Fruit fly (Drosophila melanogaster) whole organism, embryonic: ENCODE measurements around the gene CG44271.

ENCODE experiments used
- ATbp ChIP-seq: fragments of 200-800 bp; sonication (Bioruptor generic); optimal IDR thresholded peaks from 2 replicates; lab custom pipeline; 2017; ENCODE audit warnings: missing biosample characterization, mild to moderate bottlenecking, missing genetic modification characterization, missing genetic modification reagents
- Atf6 ChIP-seq: fragments of 200-800 bp; sonication (Bioruptor generic); IDR thresholded peaks from 2 replicates; pipeline ENCODE4 v1.3.6; 2022; ENCODE audit warnings: missing biosample characterization, missing genetic modification characterization
- Bteb2 ChIP-seq: fragments of 200-800 bp; sonication (Bioruptor generic); optimal IDR thresholded peaks from 2 replicates; lab custom pipeline; 2016; ENCODE audit warnings: missing biosample characterization, missing genetic modification characterization
- CG10209 ChIP-seq: fragments of 200-800 bp; sonication (Bioruptor generic); optimal IDR thresholded peaks from 3 replicates; lab custom pipeline; 2017; ENCODE audit warnings: missing biosample characterization, mild to moderate bottlenecking, missing genetic modification characterization, missing genetic modification reagents
- CG10543 ChIP-seq: fragments of 200-800 bp; sonication (Bioruptor generic); optimal IDR thresholded peaks from 3 replicates; lab custom pipeline; 2017; ENCODE audit warnings: missing biosample characterization, mild to moderate bottlenecking, missing genetic modification characterization, moderate library complexity
- CG10959 ChIP-seq: fragments of 200-800 bp; sonication (Bioruptor generic); IDR thresholded peaks from 2 replicates; pipeline ENCODE4 v1.3.6; 2022; ENCODE audit warnings: missing biosample characterization, missing genetic modification characterization
- CG11093 ChIP-seq: fragments of 200-800 bp; sonication (Bioruptor generic); IDR thresholded peaks from 3 replicates; pipeline ENCODE4 v1.3.6; 2022; ENCODE audit warnings: missing biosample characterization, missing genetic modification characterization
- CG14710 ChIP-seq: fragments of 200-800 bp; sonication (Bioruptor generic); optimal IDR thresholded peaks from 3 replicates; lab custom pipeline; 2019; ENCODE audit warnings: missing biosample characterization, mild to moderate bottlenecking, missing genetic modification characterization, moderate library complexity
- CG14860 ChIP-seq: fragments of 200-800 bp; sonication (Bioruptor generic); IDR thresholded peaks from 3 replicates; pipeline ENCODE4 v1.3.6; 2022; ENCODE audit warnings: missing biosample characterization, missing genetic modification characterization; ENCODE audit not compliant: partially characterized antibody
- CG15479 ChIP-seq: fragments of 200-800 bp; sonication (Bioruptor generic); optimal IDR thresholded peaks from 3 replicates; lab custom pipeline; 2019; ENCODE audit warnings: missing biosample characterization, mild to moderate bottlenecking, missing genetic modification characterization, moderate library complexity
- CG16813 ChIP-seq: fragments of 200-800 bp; sonication (Bioruptor generic); IDR thresholded peaks from 3 replicates; pipeline ENCODE4 v1.3.6; 2022; ENCODE audit warnings: missing biosample characterization, missing genetic modification characterization; ENCODE audit not compliant: partially characterized antibody
- CG18599 ChIP-seq: fragments of 200-800 bp; sonication (Bioruptor generic); optimal IDR thresholded peaks from 3 replicates; lab custom pipeline; 2017; ENCODE audit warnings: missing biosample characterization, missing genetic modification characterization, mild to moderate bottlenecking, moderate library complexity, missing genetic modification reagents
- CG2199 ChIP-seq: fragments of 200-800 bp; sonication (Bioruptor generic); IDR thresholded peaks from 3 replicates; pipeline ENCODE4 v1.3.6; 2022; ENCODE audit warnings: missing biosample characterization, missing genetic modification characterization
- CG2889 ChIP-seq: fragments of 200-800 bp; sonication (Bioruptor generic); IDR thresholded peaks from 3 replicates; pipeline ENCODE4 v1.3.6; 2022; ENCODE audit warnings: missing biosample characterization, missing genetic modification characterization
- CG3065 ChIP-seq: fragments of 200-800 bp; sonication (Bioruptor generic); optimal IDR thresholded peaks from 2 replicates; lab custom pipeline; 2016; ENCODE audit warnings: missing biosample characterization, missing genetic modification characterization
- CG34376 ChIP-seq: fragments of 200-800 bp; sonication (Bioruptor generic); optimal IDR thresholded peaks from 2 replicates; lab custom pipeline; 2018; ENCODE audit warnings: missing biosample characterization, mild to moderate bottlenecking, missing genetic modification characterization
- CG3995 ChIP-seq: fragments of 200-800 bp; sonication (Bioruptor generic); optimal IDR thresholded peaks from 3 replicates; lab custom pipeline; 2016; ENCODE audit warnings: missing biosample characterization, missing genetic modification characterization
- CG5180 ChIP-seq: fragments of 200-800 bp; sonication (Bioruptor generic); optimal IDR thresholded peaks from 3 replicates; lab custom pipeline; 2017; ENCODE audit warnings: missing biosample characterization, missing genetic modification characterization, mild to moderate bottlenecking, moderate library complexity, missing genetic modification reagents
- CG7745 ChIP-seq: fragments of 200-800 bp; sonication (Bioruptor generic); optimal IDR thresholded peaks from 2 replicates; lab custom pipeline; 2018; ENCODE audit warnings: missing biosample characterization, mild to moderate bottlenecking, missing genetic modification characterization, moderate library complexity
- CG8765 ChIP-seq: fragments of 200-800 bp; sonication (Bioruptor generic); IDR thresholded peaks from 2 replicates; pipeline ENCODE4 v1.3.6; 2022; ENCODE audit warnings: missing biosample characterization, missing genetic modification characterization
- CG9817 ChIP-seq: fragments of 200-800 bp; sonication (Bioruptor generic); optimal IDR thresholded peaks from 2 replicates; lab custom pipeline; 2018; ENCODE audit warnings: missing biosample characterization, mild to moderate bottlenecking, missing genetic modification characterization, moderate library complexity
- Drgx ChIP-seq: fragments of 200-800 bp; sonication (Bioruptor generic); IDR thresholded peaks from 2 replicates; pipeline ENCODE4 v1.3.6; 2022; ENCODE audit warnings: missing biosample characterization, missing genetic modification characterization
- E2f1 ChIP-seq: fragments of 200-800 bp; sonication (Bioruptor generic); IDR thresholded peaks from 2 replicates; pipeline ENCODE4 v1.3.6; 2022; ENCODE audit warnings: missing biosample characterization, missing genetic modification characterization
- Fer2 ChIP-seq: fragments of 200-800 bp; sonication (Bioruptor generic); optimal IDR thresholded peaks from 2 replicates; lab custom pipeline; 2018; ENCODE audit warnings: missing biosample characterization, mild to moderate bottlenecking, missing genetic modification characterization, moderate library complexity
- GATAe ChIP-seq: fragments of 200-800 bp; sonication (Bioruptor generic); conservative IDR thresholded peaks from 2 replicates; pipeline ENCODE4 v1.3.6; 2022; ENCODE audit warnings: missing biosample characterization, missing genetic modification characterization
- Hey ChIP-seq: fragments of 200-800 bp; sonication (Bioruptor generic); optimal IDR thresholded peaks from 3 replicates; lab custom pipeline; 2018; ENCODE audit warnings: missing biosample characterization, mild to moderate bottlenecking, missing genetic modification characterization
- HmgZ ChIP-seq: fragments of 200-800 bp; sonication (Bioruptor generic); optimal IDR thresholded peaks from 2 replicates; lab custom pipeline; 2018; ENCODE audit warnings: missing biosample characterization, mild to moderate bottlenecking, missing genetic modification characterization
- Hmr ChIP-seq: fragments of 200-800 bp; sonication (Bioruptor generic); optimal IDR thresholded peaks from 3 replicates; lab custom pipeline; 2017; ENCODE audit warnings: mild to moderate bottlenecking, missing biosample characterization, missing genetic modification reagents, missing genetic modification characterization
- Hr3 ChIP-seq: fragments of 200-800 bp; sonication (Bioruptor generic); optimal IDR thresholded peaks from 3 replicates; lab custom pipeline; 2016; ENCODE audit warnings: missing biosample characterization, missing genetic modification characterization
- MESR4 ChIP-seq: fragments of 200-800 bp; sonication (Bioruptor generic); optimal IDR thresholded peaks from 2 replicates; lab custom pipeline; 2018; ENCODE audit warnings: missing biosample characterization, mild to moderate bottlenecking, missing genetic modification characterization, moderate library complexity
- Med ChIP-seq: fragments of 200-800 bp; sonication (Bioruptor generic); peaks from one replicate; lab custom pipeline; 2016; ENCODE audit warnings: missing biosample characterization, missing genetic modification characterization, mild to moderate bottlenecking, inconsistent platforms, moderate library complexity
- NC2β ChIP-seq: fragments of 200-800 bp; sonication (Bioruptor generic); optimal IDR thresholded peaks from 2 replicates; lab custom pipeline; 2016; ENCODE audit warnings: missing biosample characterization, missing genetic modification characterization
- NK7.1 ChIP-seq: fragments of 200-800 bp; sonication (Bioruptor generic); optimal IDR thresholded peaks from 3 replicates; lab custom pipeline; 2016; ENCODE audit warnings: missing biosample characterization, missing genetic modification characterization
- Nf-YA ChIP-seq: fragments of 200-800 bp; sonication (Bioruptor generic); IDR thresholded peaks from 2 replicates; pipeline ENCODE4 v1.3.6; 2022; ENCODE audit warnings: missing biosample characterization, missing genetic modification characterization
- Oli ChIP-seq: fragments of 200-800 bp; sonication (Bioruptor generic); optimal IDR thresholded peaks from 2 replicates; lab custom pipeline; 2018; ENCODE audit warnings: missing biosample characterization, mild to moderate bottlenecking, missing genetic modification characterization, moderate library complexity
- Xbp1 ChIP-seq: fragments of 200-800 bp; sonication (Bioruptor generic); optimal IDR thresholded peaks from 3 replicates; lab custom pipeline; 2016; ENCODE audit warnings: missing biosample characterization, mild to moderate bottlenecking, missing genetic modification characterization
- aop ChIP-seq: fragments of 200-800 bp; sonication (Bioruptor generic); IDR thresholded peaks from 2 replicates; pipeline ENCODE4 v1.3.6; 2022; ENCODE audit warnings: missing biosample characterization, missing genetic modification characterization
- bigmax ChIP-seq: fragments of 200-800 bp; sonication (Bioruptor generic); optimal IDR thresholded peaks from 2 replicates; lab custom pipeline; 2018; ENCODE audit warnings: missing biosample characterization, mild to moderate bottlenecking, missing genetic modification characterization
- caup ChIP-seq: fragments of 200-800 bp; sonication (Bioruptor generic); optimal IDR thresholded peaks from 3 replicates; lab custom pipeline; 2017; ENCODE audit warnings: missing biosample characterization, mild to moderate bottlenecking, missing genetic modification characterization, moderate library complexity; ENCODE audit not compliant: severe bottlenecking
- chm ChIP-seq: fragments of 200-800 bp; sonication (Bioruptor generic); IDR thresholded peaks from 2 replicates; pipeline ENCODE4 v1.3.6; 2022; ENCODE audit warnings: missing biosample characterization, missing genetic modification characterization
- danr ChIP-seq: fragments of 200-800 bp; sonication (Bioruptor generic); IDR thresholded peaks from 2 replicates; pipeline ENCODE4 v1.3.6; 2022; ENCODE audit warnings: missing biosample characterization, missing genetic modification characterization
- fru ChIP-seq: fragments of >200 bp; optimal IDR thresholded peaks from 2 replicates; lab custom pipeline; 2017
- hb ChIP-seq: fragments of 200-800 bp; sonication (Bioruptor generic); IDR thresholded peaks from 3 replicates; pipeline ENCODE4 v1.3.6; 2022; ENCODE audit warnings: missing biosample characterization, missing genetic modification characterization; ENCODE audit not compliant: partially characterized antibody
- jing ChIP-seq: fragments of 200-800 bp; sonication (Bioruptor generic); optimal IDR thresholded peaks from 2 replicates; lab custom pipeline; 2018; ENCODE audit warnings: missing biosample characterization, mild to moderate bottlenecking, missing genetic modification characterization
- kay ChIP-seq: fragments of 200-800 bp; sonication (Bioruptor generic); optimal IDR thresholded peaks from 2 replicates; lab custom pipeline; 2016; ENCODE audit warnings: missing biosample characterization, missing genetic modification characterization
- lov ChIP-seq, 2 experiments: fragments of 200-800 bp in 1 of 2; fragments of >200 bp in 1 of 2; sonication (Bioruptor generic) in 1 of 2; IDR thresholded peaks in 1 of 2; optimal IDR thresholded peaks in 1 of 2; 2 replicates in 1 of 2; 3 replicates in 1 of 2; pipeline versions ENCODE4 v1.3.6 to Lab custom; 2017 to 2022; ENCODE audit warnings: missing biosample characterization in 1 of 2, missing genetic modification characterization in 1 of 2
- nau ChIP-seq: fragments of 200-800 bp; sonication (Bioruptor generic); optimal IDR thresholded peaks from 3 replicates; lab custom pipeline; 2017; ENCODE audit warnings: missing biosample characterization, mild to moderate bottlenecking, missing genetic modification characterization, missing genetic modification reagents
- onecut ChIP-seq: fragments of 200-800 bp; sonication (Bioruptor generic); IDR thresholded peaks from 2 replicates; pipeline ENCODE4 v1.3.6; 2022; ENCODE audit warnings: missing biosample characterization, missing genetic modification characterization
- pho ChIP-seq: fragments of 200-800 bp; sonication (Bioruptor generic); optimal IDR thresholded peaks from 2 replicates; lab custom pipeline; 2016; ENCODE audit warnings: missing biosample characterization, missing genetic modification characterization
- tin ChIP-seq: fragments of 200-800 bp; sonication (Bioruptor generic); optimal IDR thresholded peaks from 3 replicates; lab custom pipeline; 2016; ENCODE audit warnings: missing biosample characterization, missing genetic modification characterization

The CG44271 gene

dm6 chr2L:6789358-6789757 is 41.6 kb upstream of the CG44271 start (continued):
- TF ChIP-seq CG2199 (GFP tag; lab: Robert Waterston, UW) = 0 out of 3 replicates have a peak, but pooled peaks have one; percentile 69
- TF ChIP-seq Hr3 (GFP tag; lab: Kevin White, UChicago) = no peak
- peak; percentile 31 for TF ChIP-seq Hey (tag; lab: Kevin White, UChicago)
- no peak for TF ChIP-seq Nf-YA (GFP tag; lab: Robert Waterston, UW)
- TF ChIP-seq CG7745 = no peak
- TF ChIP-seq Oli = no peak
- TF ChIP-seq CG16813 = no peak
- no peak for TF ChIP-seq CG5180 (GFP tag; lab: Kevin White, UChicago)
- TF ChIP-seq CG11093 (GFP tag; lab: Robert Waterston, UW) = no peak
- no peak for TF ChIP-seq MESR4
- TF ChIP-seq NC2β = no peak
- TF ChIP-seq kay (GFP tag; lab: Kevin White, UChicago) = no peak
- peak; percentile 32 for TF ChIP-seq ATbp
- no peak for TF ChIP-seq fru (lab: Kevin White, UChicago)
- no peak for TF ChIP-seq CG10209 (GFP tag; lab: Kevin White, UChicago)
- TF ChIP-seq CG14710 = no peak
- TF ChIP-seq onecut (GFP tag; lab: Robert Waterston, UW) = no peak
- TF ChIP-seq Atf6 (GFP tag; lab: Robert Waterston, UW) = 0 out of 2 replicates have a peak, but pooled peaks have one; percentile 9
- TF ChIP-seq CG8765 = no peak
- no peak for TF ChIP-seq aop (GFP tag; lab: Robert Waterston, UW)
- no peak for TF ChIP-seq Xbp1 (GFP tag; lab: Kevin White, UChicago)
- TF ChIP-seq CG34376 (GFP tag; lab: Kevin White, UChicago) = peak; percentile 96
- no peak for TF ChIP-seq Bteb2 (GFP tag; lab: Kevin White, UChicago)
- peak; percentile 32 for TF ChIP-seq nau (GFP tag; lab: Kevin White, UChicago)
- no peak for TF ChIP-seq NK7.1 (GFP tag; lab: Kevin White, UChicago)
- no peak for TF ChIP-seq hb
- no peak for TF ChIP-seq danr (GFP tag; lab: Robert Waterston, UW)
- TF ChIP-seq Fer2 = no peak
- TF ChIP-seq CG2889 (GFP tag; lab: Robert Waterston, UW) = no peak
- no peak for TF ChIP-seq Hmr (GFP tag; lab: Kevin White, UChicago)
- TF ChIP-seq Drgx (GFP tag; lab: Robert Waterston, UW) = no peak
- no peak for TF ChIP-seq E2f1 (GFP tag; lab: Robert Waterston, UW)
- TF ChIP-seq Med (GFP tag; lab: Kevin White, UChicago) = peak; percentile 38
- TF ChIP-seq chm (GFP tag; lab: Robert Waterston, UW) = 0 out of 2 replicates have a peak, but pooled peaks have one; percentile 8
- no peak for TF ChIP-seq CG10959 (GFP tag; lab: Robert Waterston, UW)
- no peak for TF ChIP-seq CG3995 (GFP tag; lab: Kevin White, UChicago)
- no peak for TF ChIP-seq CG9817 (tag; lab: Kevin White, UChicago)
- TF ChIP-seq CG3065 (GFP tag; lab: Kevin White, UChicago) = no peak
- peak; percentile 36 for TF ChIP-seq CG10543 (GFP tag; lab: Kevin White, UChicago)
- TF ChIP-seq pho (GFP tag; lab: Kevin White, UChicago) = no peak
- TF ChIP-seq bigmax (GFP tag; lab: Kevin White, UChicago) = no peak
- peak; percentile 57; the same call in 1 of the 2 replicates for TF ChIP-seq GATAe (GFP tag; lab: Robert Waterston, UW)
- TF ChIP-seq HmgZ = peak; percentile 13
- peak; percentile 33 for TF ChIP-seq caup (GFP tag; lab: Kevin White, UChicago)
- no peak for TF ChIP-seq lov (optimal IDR thresholded peaks at IDR 0.05; lab: Kevin White, UChicago)
- TF ChIP-seq lov (GFP tag; IDR thresholded peaks at IDR 0.05; lab: Robert Waterston, UW) = 0 out of 3 replicates have a peak, but pooled peaks have one; percentile 15
- TF ChIP-seq jing (GFP tag; lab: Kevin White, UChicago) = no peak
- TF ChIP-seq CG14860 (GFP tag; lab: Robert Waterston, UW) = no peak
- no peak for TF ChIP-seq CG18599
- no peak for TF ChIP-seq tin (GFP tag; lab: Kevin White, UChicago)
- peak; percentile 25 for TF ChIP-seq CG15479 (GFP tag; lab: Kevin White, UChicago)
